Worm (Caenorhabditis elegans): Measurements from ENCODE around the gene F14H8.2.

ce11 chrV:14984593-14984992 is 35.5 kb downstream of the F14H8.2 start, which contains the start of gene F02D8.4:
- TF ChIP-seq nhr-28 (tag; optimal IDR thresholded peaks at IDR 0.05), result no peak
- TF ChIP-seq unc-39 (tag; optimal IDR thresholded peaks at IDR 0.05), result no peak
- TF ChIP-seq nhr-237 (tag; optimal IDR thresholded peaks at IDR 0.05), result no peak
